Worm (Caenorhabditis elegans): ENCODE measurements around the gene btb-10.
"Not testable (repeated sequence)": the region's sequence is repeated elsewhere in the genome, so short reads cannot be mapped to it uniquely, and the experiment has no call there.

btb-10 gene

DNA sequence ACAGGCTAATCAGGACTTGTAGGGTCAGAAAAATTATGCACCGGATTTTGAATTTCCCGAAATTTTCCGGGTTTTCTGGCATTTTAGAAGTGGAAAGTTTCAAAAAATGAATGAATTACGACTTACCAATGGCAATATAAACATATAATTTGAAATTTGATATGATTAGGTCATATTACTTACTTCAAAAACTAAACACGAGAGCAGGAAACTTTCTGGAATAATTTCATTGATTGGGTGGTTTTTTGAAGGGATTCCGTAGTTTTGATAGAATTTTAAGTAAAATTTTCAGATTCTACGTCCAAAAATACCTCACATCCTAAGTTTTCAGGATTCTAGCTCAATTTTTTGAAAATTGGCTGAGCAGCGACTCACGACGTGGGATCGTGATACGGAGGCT lies 14.8 kb upstream of the btb-10 start, which contains the start of gene K02E7.11:
TSS of gene K02E7.11 (minus strand) at position 101 of the 400 bp plus-strand sequence.
- TF ChIP-seq scrt-1 (GFP tag; IDR thresholded peaks at IDR 0.05) (no peak), ceh-13 (GFP tag; optimal IDR thresholded peaks at IDR 0.05) (no peak), tbx-11 (GFP tag; IDR thresholded peaks at IDR 0.05) (no peak), F13C5.2 (tag; optimal IDR thresholded peaks at IDR 0.05) (no peak), ceh-36 (tag; optimal IDR thresholded peaks at IDR 0.05) (no peak), tra-4 (tag; optimal IDR thresholded peaks at IDR 0.05) (no peak), ets-7 (tag; optimal IDR thresholded peaks at IDR 0.05) (no peak), aly-1 (tag; optimal IDR thresholded peaks at IDR 0.05) (no peak), ama-1 (optimal IDR thresholded peaks at IDR 0.05) (no peak), hmbx-1 (tag; optimal IDR thresholded peaks at IDR 0.05) (no peak), tbx-37 (GFP tag; conservative IDR thresholded peaks at IDR 0.05) (no peak), pes-1 (GFP tag; IDR thresholded peaks at IDR 0.05) (no peak), flt-1 (GFP tag; IDR thresholded peaks at IDR 0.05) (no peak), B0310.2 (tag; optimal IDR thresholded peaks at IDR 0.05) (no peak), hnd-1 (tag; optimal IDR thresholded peaks at IDR 0.05) (no peak)

DNA sequence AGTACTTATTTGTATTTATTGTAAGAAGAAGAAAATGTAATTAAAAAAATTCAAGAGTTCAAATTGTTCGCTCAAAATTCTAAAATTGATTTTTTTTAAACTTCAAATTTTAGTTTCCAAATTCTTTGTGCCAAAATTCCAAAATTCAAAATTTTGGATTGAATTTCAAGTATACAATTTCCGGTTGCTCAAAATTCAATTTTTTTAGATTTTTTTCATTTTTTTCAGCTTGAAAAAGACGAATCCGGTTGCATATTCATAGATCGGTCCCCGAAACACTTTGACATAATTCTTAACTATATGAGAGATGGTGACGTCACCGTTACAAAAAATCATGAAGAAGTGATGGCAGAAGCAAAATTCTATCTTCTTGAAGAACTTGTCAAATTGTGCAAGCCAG lies 11.5 kb upstream of the btb-10 start, which contains the start of gene K02E7.4:
TSS of gene K02E7.4 (plus strand) at position 301 of the 400 bp plus-strand sequence.
- TF ChIP-seq sea-1 (GFP tag; conservative IDR thresholded peaks at IDR 0.05): no peak

DNA sequence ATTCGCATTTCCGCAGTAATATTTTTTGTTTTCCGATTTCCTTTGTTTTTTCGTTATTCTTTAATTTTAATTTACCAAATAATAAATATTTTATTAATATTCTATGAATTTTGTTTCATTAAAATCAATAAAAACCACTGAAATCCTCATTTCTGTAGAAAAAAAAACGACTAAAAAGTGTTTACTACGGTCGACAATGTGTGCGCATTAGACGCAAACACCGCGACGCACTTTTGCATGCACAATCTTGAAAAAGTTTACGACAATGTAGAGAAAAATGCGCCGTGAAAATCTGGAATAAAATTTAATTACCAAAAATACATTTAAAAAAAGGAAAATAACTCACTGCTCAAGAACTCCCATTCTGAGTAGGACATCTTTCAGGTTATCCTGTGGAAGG lies 10.8 kb upstream of the btb-10 start:
- TF ChIP-seq B0310.2 (tag; optimal IDR thresholded peaks at IDR 0.05) (no peak), scrt-1 (GFP tag; IDR thresholded peaks at IDR 0.05) (no peak), ets-7 (tag; optimal IDR thresholded peaks at IDR 0.05) (no peak), hmg-4 (GFP tag; optimal IDR thresholded peaks at IDR 0.05) (no peak)

DNA sequence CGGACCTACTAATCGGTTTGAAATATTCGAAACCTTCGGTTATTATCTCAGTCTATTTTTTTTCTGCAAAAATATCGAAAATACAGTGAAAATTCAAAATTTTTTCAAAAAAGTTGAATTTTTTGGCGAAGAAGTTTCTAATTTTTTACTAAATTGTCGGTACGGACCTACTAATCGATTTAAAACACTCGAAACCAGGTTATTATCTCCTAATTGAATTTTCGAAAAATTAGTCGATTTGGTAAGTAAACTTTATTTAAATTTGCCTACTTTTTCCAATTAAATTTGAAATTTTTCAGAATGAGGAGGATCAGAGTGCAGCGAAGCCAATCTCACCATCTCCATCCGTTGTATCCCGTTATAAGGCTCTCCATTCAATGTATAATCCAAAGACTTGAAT lies 10.3 kb upstream of the btb-10 start, which contains the start of gene K02E7.12:
TSS of gene K02E7.12 (plus strand) at position 301 of the 400 bp plus-strand sequence.
- TF ChIP-seq tbx-37 (GFP tag; conservative IDR thresholded peaks at IDR 0.05): no peak
- TF ChIP-seq flt-1 (GFP tag; IDR thresholded peaks at IDR 0.05): no peak
- TF ChIP-seq tbx-11 (GFP tag; IDR thresholded peaks at IDR 0.05): no peak
- no peak for TF ChIP-seq pes-1 (GFP tag; IDR thresholded peaks at IDR 0.05)
- no peak for TF ChIP-seq F13C5.2 (tag; optimal IDR thresholded peaks at IDR 0.05)
- TF ChIP-seq ceh-13 (GFP tag; optimal IDR thresholded peaks at IDR 0.05): no peak
- TF ChIP-seq aly-1 (tag; optimal IDR thresholded peaks at IDR 0.05): no peak
- TF ChIP-seq tra-4 (tag; optimal IDR thresholded peaks at IDR 0.05): no peak

DNA sequence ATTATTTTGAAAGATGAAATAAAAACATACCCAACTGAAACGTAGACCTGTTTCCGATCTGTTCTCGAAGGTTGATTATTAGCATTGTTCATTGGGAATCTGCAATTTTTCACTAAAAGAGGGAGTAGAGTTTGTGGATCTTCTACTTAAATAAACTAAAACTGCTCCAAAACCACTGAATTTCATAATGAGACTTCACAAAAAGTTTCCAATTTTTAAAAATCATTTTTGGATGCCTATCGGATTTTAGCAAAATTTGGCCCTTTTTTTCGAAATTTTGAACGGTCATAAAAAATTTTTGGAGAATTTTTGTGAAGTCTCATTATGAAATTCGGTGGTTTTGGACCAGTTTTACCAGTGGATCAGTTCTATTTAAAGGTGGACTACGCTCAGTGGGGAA lies 6.3 kb upstream of the btb-10 start, which contains the start of gene K02E7.10:
TSS of gene K02E7.10 (minus strand) at position 101 of the 400 bp plus-strand sequence.
- no peak for TF ChIP-seq B0310.2 (tag; optimal IDR thresholded peaks at IDR 0.05)
- TF ChIP-seq hmbx-1 (tag; optimal IDR thresholded peaks at IDR 0.05): no peak
- TF ChIP-seq tbx-11 (GFP tag; IDR thresholded peaks at IDR 0.05): no peak
- no peak for TF ChIP-seq scrt-1 (GFP tag; IDR thresholded peaks at IDR 0.05)
- no peak for TF ChIP-seq ets-7 (tag; optimal IDR thresholded peaks at IDR 0.05)
- TF ChIP-seq ceh-36 (tag; optimal IDR thresholded peaks at IDR 0.05): no peak

DNA sequence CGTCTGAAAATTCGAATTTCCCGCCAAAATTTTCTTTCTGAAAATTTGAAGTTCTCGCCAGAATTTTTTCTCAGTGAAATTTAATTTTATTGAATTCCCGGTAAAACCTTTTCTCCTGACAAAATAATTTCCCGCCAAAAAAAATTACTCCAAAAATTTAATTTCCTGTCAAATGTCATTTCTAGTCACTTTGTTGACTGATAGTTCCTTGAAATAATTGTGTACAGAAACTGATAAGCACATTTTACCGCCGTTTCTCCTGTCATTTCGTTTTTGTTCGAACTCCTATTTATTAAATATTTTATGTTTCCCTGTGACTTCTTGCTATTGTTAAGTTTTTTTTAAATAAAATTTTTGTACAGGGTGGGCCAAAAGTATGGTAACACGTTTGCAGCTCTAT lies 3.3 kb upstream of the btb-10 start:
- no peak for TF ChIP-seq flt-1 (GFP tag; IDR thresholded peaks at IDR 0.05)
- no peak for TF ChIP-seq hmbx-1 (tag; optimal IDR thresholded peaks at IDR 0.05)
- no peak for TF ChIP-seq B0310.2 (tag; optimal IDR thresholded peaks at IDR 0.05)
- no peak for TF ChIP-seq tbx-11 (GFP tag; IDR thresholded peaks at IDR 0.05)
- no peak for TF ChIP-seq hnd-1 (tag; optimal IDR thresholded peaks at IDR 0.05)
- TF ChIP-seq tbx-37 (GFP tag; conservative IDR thresholded peaks at IDR 0.05): no peak

DNA sequence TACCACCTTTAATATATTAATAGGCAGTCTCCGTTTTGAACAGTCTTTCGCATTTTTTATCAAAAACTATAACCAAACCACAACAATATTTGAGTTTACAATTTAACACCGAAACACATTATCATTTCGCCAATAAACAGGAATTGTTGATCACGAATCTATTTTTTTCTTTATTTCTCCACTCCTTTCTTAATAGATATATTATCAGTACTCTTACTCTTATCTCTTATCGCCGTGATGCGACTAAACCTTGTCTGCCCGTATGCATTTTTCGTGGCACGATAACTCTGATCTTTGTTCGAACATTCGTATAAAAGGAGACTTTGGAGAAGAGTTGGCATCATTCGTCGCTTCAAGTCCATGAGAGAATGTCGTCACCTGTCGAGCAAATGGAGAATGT lies 3.8 kb downstream of the btb-10 start:
- TF ChIP-seq B0310.2 (tag; optimal IDR thresholded peaks at IDR 0.05): no peak
- TF ChIP-seq sea-1 (GFP tag; conservative IDR thresholded peaks at IDR 0.05): no peak
- TF ChIP-seq scrt-1 (GFP tag; IDR thresholded peaks at IDR 0.05): no peak
- no peak for TF ChIP-seq flt-1 (GFP tag; IDR thresholded peaks at IDR 0.05)
- no peak for TF ChIP-seq tra-4 (tag; optimal IDR thresholded peaks at IDR 0.05)
- no peak for TF ChIP-seq ceh-13 (GFP tag; optimal IDR thresholded peaks at IDR 0.05)
- TF ChIP-seq tbx-11 (GFP tag; IDR thresholded peaks at IDR 0.05): no peak
- TF ChIP-seq F13C5.2 (tag; optimal IDR thresholded peaks at IDR 0.05): no peak
- no peak for TF ChIP-seq ceh-36 (tag; optimal IDR thresholded peaks at IDR 0.05)
- no peak for TF ChIP-seq ets-7 (tag; optimal IDR thresholded peaks at IDR 0.05)
- no peak for TF ChIP-seq aly-1 (tag; optimal IDR thresholded peaks at IDR 0.05)
- TF ChIP-seq hmg-4 (GFP tag; optimal IDR thresholded peaks at IDR 0.05): no peak
- no peak for TF ChIP-seq ama-1 (optimal IDR thresholded peaks at IDR 0.05)
- no peak for TF ChIP-seq hmbx-1 (tag; optimal IDR thresholded peaks at IDR 0.05)
- TF ChIP-seq tbx-37 (GFP tag; conservative IDR thresholded peaks at IDR 0.05): no peak

DNA sequence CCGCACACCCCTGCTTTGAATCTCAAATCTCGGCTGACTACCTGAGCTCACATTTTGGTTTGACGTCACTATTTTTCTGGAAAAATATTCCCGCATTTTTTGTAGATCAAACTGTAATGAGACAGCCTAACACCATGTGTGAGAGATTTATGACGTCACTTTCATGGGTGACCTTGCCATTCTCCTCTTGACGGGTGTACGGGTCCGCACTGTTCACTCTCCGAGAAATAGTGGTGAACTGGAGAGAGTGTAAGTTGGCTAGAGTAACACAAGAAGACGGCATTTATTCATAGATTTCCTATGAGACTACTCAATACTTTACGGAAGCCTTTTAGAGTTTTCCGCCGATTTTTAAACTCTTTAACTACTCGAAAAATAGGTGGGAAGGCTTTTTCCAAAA lies 5.9 kb downstream of the btb-10 start, which contains the start of gene K02E7.7:
TSS of gene K02E7.7 (plus strand) at position 301 of the 400 bp plus-strand sequence.
- not testable (repeated sequence) for TF ChIP-seq hmg-4 (GFP tag; optimal IDR thresholded peaks at IDR 0.05); tbx-11 (GFP tag; IDR thresholded peaks at IDR 0.05); flt-1 (GFP tag; IDR thresholded peaks at IDR 0.05)

DNA sequence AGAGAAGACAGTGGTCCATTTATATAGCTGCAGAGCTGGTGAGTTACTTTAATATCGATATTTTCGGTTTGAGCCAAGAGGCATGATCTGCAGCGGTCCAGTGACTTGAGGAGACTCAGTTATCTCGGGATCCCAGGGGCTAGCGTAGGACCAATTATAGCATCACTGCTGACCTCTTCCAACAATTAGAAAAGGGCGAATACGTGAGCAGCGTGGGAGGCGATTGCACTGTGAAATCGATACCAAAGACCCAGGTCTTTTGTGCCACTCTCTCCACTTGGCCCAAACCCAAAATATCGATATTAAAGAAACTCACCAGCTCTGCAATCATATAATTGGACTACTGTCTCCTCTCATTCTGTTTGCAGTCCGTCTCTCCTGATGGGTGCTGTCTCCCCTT lies 10.8 kb downstream of the btb-10 start, which contains the start of gene fbxb-40:
TSS of gene fbxb-40 (minus strand) at position 101 of the 400 bp plus-strand sequence.
- TF ChIP-seq hmg-4 (GFP tag; optimal IDR thresholded peaks at IDR 0.05) (no peak), ama-1 (optimal IDR thresholded peaks at IDR 0.05) (no peak), flt-1 (GFP tag; IDR thresholded peaks at IDR 0.05) (no peak), B0310.2 (tag; optimal IDR thresholded peaks at IDR 0.05) (no peak), ets-7 (tag; optimal IDR thresholded peaks at IDR 0.05) (no peak), tra-4 (tag; optimal IDR thresholded peaks at IDR 0.05) (no peak), scrt-1 (GFP tag; IDR thresholded peaks at IDR 0.05) (no peak), tbx-37 (GFP tag; conservative IDR thresholded peaks at IDR 0.05) (no peak), tbx-11 (GFP tag; IDR thresholded peaks at IDR 0.05) (no peak)

All from whole organism, early embryonic.